Fruit fly (Drosophila melanogaster) whole organism, larva: ENCODE measurements around the gene CG15515.

Experiments used
- noc ChIP-seq: fragments of 200-800 bp; sonication (Bioruptor generic); optimal IDR thresholded peaks from 3 replicates; lab custom pipeline; 2019; ENCODE audit warnings: missing biosample characterization, mild to moderate bottlenecking, missing genetic modification characterization, moderate library complexity

Gene CG15515

dm6 chr3R:29905164-29905563 is at the start of gene CG15515:
Gene CG15515 (plus strand): TSS chr3R:29905464.
- no peak for TF ChIP-seq noc (tag; lab: Kevin White, UChicago)

dm6 chr3R:29857228-29857627 is 48.0 kb upstream of the CG15515 start, which contains the start of gene dgt1:
Gene dgt1 (minus strand): TSS chr3R:29857491.
- no peak for TF ChIP-seq noc (tag; lab: Kevin White, UChicago)

- TF ChIP-seq noc (tag; lab: Kevin White, UChicago), result no peak
These were observed 46.5 kb upstream of the CG15515 start, which contains the start of gene CG7824 for dm6 chr3R:29858806-29859205. Gene CG7824 (minus strand): TSS chr3R:29858936.

dm6 chr3R:29859763-29860162 is 45.5 kb upstream of the CG15515 start:
- TF ChIP-seq noc (tag; lab: Kevin White, UChicago), result peak; percentile 1

dm6 chr3R:29861432-29862249 is 43.6 kb upstream of the CG15515 start, which contains the start of the genes CG15514 and RpS8:
Gene CG15514 (minus strand): TSS chr3R:29861494.
Gene RpS8 (plus strand): TSS chr3R:29861582.
- TF ChIP-seq noc (tag; lab: Kevin White, UChicago), result peak; percentile 68

dm6 chr3R:29862795-29863194 is 42.5 kb upstream of the CG15515 start:
- TF ChIP-seq noc (tag; lab: Kevin White, UChicago), result no peak

dm6 chr3R:29866706-29867105 is 38.6 kb upstream of the CG15515 start:
- peak; percentile 35 for TF ChIP-seq noc (tag; lab: Kevin White, UChicago)

- no peak for TF ChIP-seq noc (tag; lab: Kevin White, UChicago)
These were observed 37.8 kb upstream of the CG15515 start for dm6 chr3R:29867470-29867869.

- no peak for TF ChIP-seq noc (tag; lab: Kevin White, UChicago)
These were observed 37.4 kb upstream of the CG15515 start for dm6 chr3R:29867895-29868294.

- TF ChIP-seq noc (tag; lab: Kevin White, UChicago), result peak; percentile 26
These were observed 36.5 kb upstream of the CG15515 start, which contains the start of gene Zip99C for dm6 chr3R:29868676-29869349. Gene Zip99C (minus strand): TSS chr3R:29868895.

dm6 chr3R:29869350-29869688 is 35.9 kb upstream of the CG15515 start, which contains the start of gene CG34133:
Gene CG34133 (plus strand): TSS chr3R:29869365.
- TF ChIP-seq noc (tag; lab: Kevin White, UChicago), result no peak

dm6 chr3R:29875830-29876229 is 29.4 kb upstream of the CG15515 start:
- no peak for TF ChIP-seq noc (tag; lab: Kevin White, UChicago)

dm6 chr3R:29876232-29876631 is 29.0 kb upstream of the CG15515 start:
- TF ChIP-seq noc (tag; lab: Kevin White, UChicago), result no peak

- no peak for TF ChIP-seq noc (tag; lab: Kevin White, UChicago)
These were observed 28.5 kb upstream of the CG15515 start, which contains the start of gene CG31038 for dm6 chr3R:29876733-29877193. Gene CG31038 (plus strand): TSS chr3R:29877059.

- no peak for TF ChIP-seq noc (tag; lab: Kevin White, UChicago)
These were observed 25.0 kb upstream of the CG15515 start for dm6 chr3R:29880306-29880705.

- no peak for TF ChIP-seq noc (tag; lab: Kevin White, UChicago)
These were observed 14.1 kb upstream of the CG15515 start for dm6 chr3R:29891183-29891582.
